Worm (Caenorhabditis elegans) whole organism, L2 larva: ENCODE data around the gene F20A1.6.

Experiments used
- F13H6.1 ChIP-seq: sonication (generic microtip); optimal IDR thresholded peaks from 2 replicates; lab custom pipeline; 2016; ENCODE audit warnings: missing genetic modification characterization, missing compliant biosample characterization
- fos-1 ChIP-seq: fragments of 150-350 bp; optimal IDR thresholded peaks from 2 replicates; lab custom pipeline; 2014; ENCODE audit warnings: missing biosample characterization, missing genetic modification characterization
- nhr-12 ChIP-seq: fragments of 150-350 bp; optimal IDR thresholded peaks from 2 replicates; lab custom pipeline; 2014; ENCODE audit warnings: missing biosample characterization, missing genetic modification characterization
- nhr-23 ChIP-seq: fragments of 150-350 bp; optimal IDR thresholded peaks from 2 replicates; lab custom pipeline; 2014; ENCODE audit warnings: missing biosample characterization, missing genetic modification reagents, missing genetic modification characterization

ce11 chrV:7021772-7022171 is 5.2 kb downstream of the F20A1.6 start, which contains the start of gene F20A1.4:
- no peak for TF ChIP-seq nhr-12 (tag; lab: Kevin White, UChicago)
- no peak for TF ChIP-seq fos-1 (tag; lab: Kevin White, UChicago)
- TF ChIP-seq F13H6.1 (tag; lab: Kevin White, UChicago) = no peak
- TF ChIP-seq nhr-23 (tag; lab: Kevin White, UChicago) = no peak
